Fruit fly (Drosophila melanogaster): Measurements from ENCODE around the gene dj.

dj gene

DNA sequence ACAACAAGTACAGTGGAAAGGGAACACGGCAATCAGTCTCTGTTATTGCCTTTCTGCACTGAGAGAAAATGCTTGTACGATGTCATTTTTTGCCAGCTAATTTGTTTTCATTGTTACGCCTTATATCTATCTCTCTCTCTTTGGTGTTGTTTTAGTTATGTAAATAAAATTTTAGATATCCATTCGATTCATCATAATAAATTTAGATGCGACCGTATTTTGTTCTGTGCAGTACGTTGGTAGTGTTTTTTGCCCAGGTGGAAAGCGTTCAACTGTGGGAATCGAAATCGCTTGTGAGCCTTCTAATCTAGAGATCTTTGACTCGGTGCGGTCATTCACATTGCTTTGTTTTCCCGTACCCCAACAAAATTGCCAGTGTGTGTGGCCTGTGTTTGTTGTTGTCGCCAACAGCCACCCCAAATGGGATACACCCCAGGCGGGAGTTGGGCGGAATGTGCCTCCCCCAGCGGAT lies 16.6 kb downstream of the dj start (continued):
- TF ChIP-seq prd (optimal IDR thresholded peaks at IDR 0.05) (no peak), prd (GFP tag; IDR thresholded peaks at IDR 0.05) (no peak), zfh2 (GFP tag; optimal IDR thresholded peaks at IDR 0.05) (peak; percentile 82), Deaf1 (tag; optimal IDR thresholded peaks at IDR 0.05) (peak; percentile 66), CG10654 (GFP tag; optimal IDR thresholded peaks at IDR 0.05) (peak; percentile 86), CHES-1-like (GFP tag; optimal IDR thresholded peaks at IDR 0.05) (peak; percentile 89), CG4282 (GFP tag; optimal IDR thresholded peaks at IDR 0.05) (peak; percentile 78), tup (GFP tag; optimal IDR thresholded peaks at IDR 0.05) (peak; percentile 67), sd (tag; optimal IDR thresholded peaks at IDR 0.05) (peak; percentile 50), bsh (GFP tag; optimal IDR thresholded peaks at IDR 0.05) (peak; percentile 63 to 93), sc (optimal IDR thresholded peaks at IDR 0.05) (no peak), sc (GFP tag; optimal IDR thresholded peaks at IDR 0.05) (peak; percentile 81), Dek (tag; optimal IDR thresholded peaks at IDR 0.05) (peak; percentile 88), CG31441 (GFP tag; IDR thresholded peaks at IDR 0.05) (no peak), CG8388 (GFP tag; optimal IDR thresholded peaks at IDR 0.05) (peak; percentile 84), CG17568 (GFP tag; optimal IDR thresholded peaks at IDR 0.05) (peak; percentile 80), CG18599 (GFP tag; optimal IDR thresholded peaks at IDR 0.05) (peak; percentile 97), hb (GFP tag; IDR thresholded peaks at IDR 0.05; ENCODE audit: partially characterized antibody) (no peak), CG12299 (tag; optimal IDR thresholded peaks at IDR 0.05) (peak; percentile 70), HLH3B (GFP tag; IDR thresholded peaks at IDR 0.05) (no peak), lilli (GFP tag; optimal IDR thresholded peaks at IDR 0.05) (peak; percentile 94), CG31365 (tag; optimal IDR thresholded peaks at IDR 0.05) (peak; percentile 54), CG13123 (GFP tag; optimal IDR thresholded peaks at IDR 0.05) (peak; percentile 75), CG7786 (GFP tag; optimal IDR thresholded peaks at IDR 0.05) (peak; percentile 92), Hsf (GFP tag; optimal IDR thresholded peaks at IDR 0.05) (peak; percentile 91), Opbp (GFP tag; IDR thresholded peaks at IDR 0.05; ENCODE audit: partially characterized antibody) (no peak), CG16779 (GFP tag; IDR thresholded peaks at IDR 0.05) (no peak), Jarid2 (GFP tag; optimal IDR thresholded peaks at IDR 0.05) (peak; percentile 54), CG12155 (GFP tag; optimal IDR thresholded peaks at IDR 0.05) (peak; percentile 83), Doc2 (GFP tag; IDR thresholded peaks at IDR 0.05) (no peak), HLHmδ (GFP tag; optimal IDR thresholded peaks at IDR 0.05) (no peak), eyg (GFP tag; optimal IDR thresholded peaks at IDR 0.05) (peak; percentile 75), CG18476 (GFP tag; optimal IDR thresholded peaks at IDR 0.05) (peak; percentile 89), MESR4 (GFP tag; optimal IDR thresholded peaks at IDR 0.05) (peak; percentile 0), CG14965 (GFP tag; optimal IDR thresholded peaks at IDR 0.05; ENCODE audit: borderline replicate concordance) (peak; percentile 58), CG14860 (GFP tag; IDR thresholded peaks at IDR 0.05; ENCODE audit: partially characterized antibody) (no peak), YL-1 (GFP tag; optimal IDR thresholded peaks at IDR 0.05) (no peak), CG7987 (GFP tag; optimal IDR thresholded peaks at IDR 0.05) (peak; percentile 77), CG1233 (GFP tag; optimal IDR thresholded peaks at IDR 0.05) (peak; percentile 86), Bdp1 (GFP tag; optimal IDR thresholded peaks at IDR 0.05) (peak; percentile 79), CG7928 (GFP tag; optimal IDR thresholded peaks at IDR 0.05) (peak; percentile 65), E2f1 (GFP tag; IDR thresholded peaks at IDR 0.05) (no peak), trem (tag; optimal IDR thresholded peaks at IDR 0.05) (peak; percentile 82), CG9727 (GFP tag; optimal IDR thresholded peaks at IDR 0.05) (peak; percentile 92), Gsc (GFP tag; IDR thresholded peaks at IDR 0.05) (no peak), CG7839 (tag; optimal IDR thresholded peaks at IDR 0.05) (peak; percentile 93), dati (GFP tag; IDR thresholded peaks at IDR 0.05) (no peak), CG14050 (GFP tag; IDR thresholded peaks at IDR 0.05) (no peak), vvl (GFP tag; IDR thresholded peaks at IDR 0.05) (no peak), CG11247 (GFP tag; IDR thresholded peaks at IDR 0.05) (no peak), CG2889 (GFP tag; IDR thresholded peaks at IDR 0.05) (no peak)
